Worm (Caenorhabditis elegans): ENCODE results near the gene ZK1321.1.

- TF ChIP-seq ama-1 (optimal IDR thresholded peaks at IDR 0.05), result no peak
- TF ChIP-seq aly-1 (tag; optimal IDR thresholded peaks at IDR 0.05), result no peak
- TF ChIP-seq ceh-13 (GFP tag; optimal IDR thresholded peaks at IDR 0.05), result no peak
- TF ChIP-seq hmg-4 (GFP tag; optimal IDR thresholded peaks at IDR 0.05), result no peak
- no peak for TF ChIP-seq tbx-11 (GFP tag; IDR thresholded peaks at IDR 0.05)
- no peak for TF ChIP-seq scrt-1 (GFP tag; IDR thresholded peaks at IDR 0.05)
- no peak for TF ChIP-seq hnd-1 (tag; optimal IDR thresholded peaks at IDR 0.05)
Measured at ce11 chrII:9787395-9788152, 33.7 kb downstream of the ZK1321.1 start, which contains the start of gene cyp-13A2.

Data from whole organism, early embryonic.